Worm (Caenorhabditis elegans) whole organism, L4 larva: ENCODE data around the gene nspb-11.
A peak's percentile ranks its signal among the peaks of the same experiment; 100 is the strongest.

ENCODE experiments used
- R02D3.7 ChIP-seq: fragments of 150-350 bp; sonication (generic microtip); optimal IDR thresholded peaks from 3 replicates; lab custom pipeline; 2014; ENCODE audit warnings: missing biosample characterization, missing genetic modification characterization
- T20F7.1 ChIP-seq: fragments of 200-800 bp; sonication (Bioruptor generic); optimal IDR thresholded peaks from 2 replicates; lab custom pipeline; 2018; ENCODE audit warnings: mild to moderate bottlenecking, missing genetic modification characterization, missing compliant biosample characterization
- Y48G9A.11 ChIP-seq: fragments of 200-800 bp; sonication (Bioruptor generic); IDR thresholded peaks from 2 replicates; pipeline ENCODE4 v1.3.6; 2022; ENCODE audit warnings: missing genetic modification reagents, missing genetic modification characterization, missing compliant biosample characterization
- Y5F2A.4 ChIP-seq: fragments of 200-800 bp; sonication (Bioruptor generic); optimal IDR thresholded peaks from 2 replicates; lab custom pipeline; 2018; ENCODE audit warnings: mild to moderate bottlenecking, missing genetic modification characterization, missing compliant biosample characterization
- ZK337.2 ChIP-seq: fragments of 200-800 bp; sonication (Bioruptor generic); IDR thresholded peaks from 2 replicates; pipeline ENCODE4 v1.3.6; 2022; ENCODE audit warnings: missing genetic modification reagents, missing genetic modification characterization, missing compliant biosample characterization
- aly-2 ChIP-seq: sonication (generic microtip); optimal IDR thresholded peaks from 2 replicates; lab custom pipeline; 2018; ENCODE audit warnings: missing biosample characterization, missing genetic modification characterization
- arid-1 ChIP-seq: fragments of 200-800 bp; sonication (Bioruptor generic); conservative IDR thresholded peaks from 2 replicates; pipeline ENCODE4 v1.3.6; 2022; ENCODE audit warnings: missing genetic modification reagents, missing genetic modification characterization, missing compliant biosample characterization
- attf-4 ChIP-seq: sonication (generic microtip); optimal IDR thresholded peaks from 3 replicates; lab custom pipeline; 2017; ENCODE audit warnings: missing biosample characterization, missing genetic modification characterization
- ceh-20 ChIP-seq: fragments of 200-800 bp; sonication (Bioruptor generic); IDR thresholded peaks from 2 replicates; pipeline ENCODE4 v1.3.6; 2022; ENCODE audit warnings: missing genetic modification reagents, missing genetic modification characterization, missing compliant biosample characterization
- ceh-62 ChIP-seq: sonication (generic microtip); optimal IDR thresholded peaks from 2 replicates; lab custom pipeline; 2017; ENCODE audit warnings: missing biosample characterization, missing genetic modification characterization
- ces-1 ChIP-seq: fragments of 150-350 bp; sonication (generic microtip); optimal IDR thresholded peaks from 4 replicates; lab custom pipeline; 2014; ENCODE audit warnings: missing biosample characterization, missing genetic modification reagents, missing genetic modification characterization
- daf-12 ChIP-seq: fragments of 150-350 bp; optimal IDR thresholded peaks from 2 replicates; lab custom pipeline; 2014; ENCODE audit warnings: missing biosample characterization, missing genetic modification reagents, missing genetic modification characterization
- daf-8 ChIP-seq: fragments of 200-800 bp; sonication (Bioruptor generic); IDR thresholded peaks from 2 replicates; pipeline ENCODE4 v1.3.6; 2022; ENCODE audit warnings: missing genetic modification characterization, missing compliant biosample characterization
- dmd-6 ChIP-seq: fragments of 200-800 bp; sonication (Bioruptor generic); IDR thresholded peaks from 2 replicates; pipeline ENCODE4 v1.3.6; 2022; ENCODE audit warnings: missing genetic modification reagents, missing genetic modification characterization, missing compliant biosample characterization
- dmd-8 ChIP-seq: fragments of 200-800 bp; sonication (Bioruptor generic); IDR thresholded peaks from 2 replicates; pipeline ENCODE4 v1.3.6; 2022; ENCODE audit warnings: missing genetic modification characterization, missing compliant biosample characterization
- dpl-1 ChIP-seq: fragments of 150-350 bp; optimal IDR thresholded peaks from 2 replicates; lab custom pipeline; 2014; ENCODE audit warnings: missing biosample characterization, missing genetic modification reagents, missing genetic modification characterization
- hlh-11 ChIP-seq: fragments of 200-800 bp; sonication (Bioruptor generic); optimal IDR thresholded peaks from 2 replicates; lab custom pipeline; 2018; ENCODE audit warnings: mild to moderate bottlenecking, missing genetic modification characterization, missing compliant biosample characterization
- hmg-1.1 ChIP-seq: fragments of 200-800 bp; sonication (Bioruptor generic); IDR thresholded peaks from 2 replicates; pipeline ENCODE4 v1.3.6; 2022; ENCODE audit warnings: missing genetic modification reagents, missing genetic modification characterization, missing compliant biosample characterization
- lin-1 ChIP-seq: fragments of 200-800 bp; sonication (Bioruptor generic); IDR thresholded peaks from 2 replicates; pipeline ENCODE4 v1.3.6; 2022; ENCODE audit warnings: missing genetic modification reagents, missing genetic modification characterization, missing compliant biosample characterization
- lin-39 ChIP-seq: fragments of 150-350 bp; optimal IDR thresholded peaks from 2 replicates; lab custom pipeline; 2014; ENCODE audit warnings: missing biosample characterization, missing genetic modification reagents, missing genetic modification characterization
- lir-3 ChIP-seq: sonication (generic microtip); optimal IDR thresholded peaks from 2 replicates; lab custom pipeline; 2016; ENCODE audit warnings: mild to moderate bottlenecking, missing genetic modification characterization, missing compliant biosample characterization
- madf-5 ChIP-seq, 2 experiments: fragments of 200-800 bp; sonication (Bioruptor generic); IDR thresholded peaks; 2 replicates each; pipeline ENCODE4 v1.3.6; 2022; ENCODE audit warnings: missing compliant biosample characterization in 2 of 2, missing genetic modification characterization in 2 of 2
- mdl-1 ChIP-seq, 2 experiments: fragments of 150-350 bp in 1 of 2; sonication (generic microtip) in 1 of 2; optimal IDR thresholded peaks; 2 replicates each; lab custom pipeline; 2014 to 2017; ENCODE audit warnings: missing biosample characterization in 2 of 2, missing genetic modification characterization in 2 of 2
- mep-1 ChIP-seq: fragments of 150-350 bp; sonication (generic microtip); optimal IDR thresholded peaks from 3 replicates; lab custom pipeline; 2014; ENCODE audit warnings: missing biosample characterization, missing genetic modification characterization
- mes-2 ChIP-seq: sonication (generic microtip); optimal IDR thresholded peaks from 2 replicates; lab custom pipeline; 2016; ENCODE audit warnings: missing genotype, mild to moderate bottlenecking, missing genetic modification characterization, missing compliant biosample characterization; ENCODE audit not compliant: poor library complexity, severe bottlenecking
- mxl-3 ChIP-seq: fragments of 200-800 bp; sonication (Bioruptor generic); optimal IDR thresholded peaks from 2 replicates; lab custom pipeline; 2018; ENCODE audit warnings: mild to moderate bottlenecking, missing genetic modification characterization, missing compliant biosample characterization
- nhr-10 ChIP-seq: fragments of 150-350 bp; optimal IDR thresholded peaks from 2 replicates; lab custom pipeline; 2014; ENCODE audit warnings: missing biosample characterization, missing genetic modification characterization
- nhr-28 ChIP-seq: fragments of 150-350 bp; optimal IDR thresholded peaks from 2 replicates; lab custom pipeline; 2014; ENCODE audit warnings: missing biosample characterization, missing genetic modification characterization
- nhr-48 ChIP-seq: sonication (generic microtip); optimal IDR thresholded peaks from 2 replicates; lab custom pipeline; 2016; ENCODE audit warnings: mild to moderate bottlenecking, missing genetic modification characterization, missing compliant biosample characterization
- nhr-6 ChIP-seq: fragments of 150-350 bp; optimal IDR thresholded peaks from 2 replicates; lab custom pipeline; 2014; ENCODE audit warnings: missing biosample characterization, missing genetic modification characterization
- pha-4 ChIP-seq, 2 experiments: fragments of 150-350 bp in 1 of 2; fragments of 200-800 bp in 1 of 2; sonication (Bioruptor generic) in 1 of 2; IDR thresholded peaks in 1 of 2; optimal IDR thresholded peaks in 1 of 2; 2 replicates each; pipeline versions ENCODE4 v1.3.6 to Lab custom; 2014 to 2022; ENCODE audit warnings: missing genetic modification characterization in 2 of 2, missing genetic modification reagents in 2 of 2, missing biosample characterization in 1 of 2, missing compliant biosample characterization in 1 of 2
- pqm-1 ChIP-seq: sonication (generic microtip); optimal IDR thresholded peaks from 2 replicates; lab custom pipeline; 2017; ENCODE audit warnings: missing biosample characterization, missing genetic modification characterization
- rbr-2 ChIP-seq: sonication (generic microtip); optimal IDR thresholded peaks from 2 replicates; lab custom pipeline; 2016; ENCODE audit warnings: missing genotype, missing genetic modification characterization, missing compliant biosample characterization
- snpc-1.2 ChIP-seq: fragments of 200-800 bp; sonication (Bioruptor generic); IDR thresholded peaks from 2 replicates; pipeline ENCODE4 v1.3.6; 2022; ENCODE audit warnings: missing genetic modification reagents, missing genetic modification characterization, missing compliant biosample characterization
- tag-97 ChIP-seq: fragments of 200-800 bp; sonication (Bioruptor generic); IDR thresholded peaks from 2 replicates; pipeline ENCODE4 v1.3.6; 2022; ENCODE audit warnings: missing genetic modification characterization, missing compliant biosample characterization
- unc-130 ChIP-seq: sonication (generic microtip); optimal IDR thresholded peaks from 2 replicates; lab custom pipeline; 2016; ENCODE audit warnings: missing genetic modification reagents, missing genetic modification characterization, missing compliant biosample characterization
- unc-62 ChIP-seq, 3 experiments: fragments of 150-350 bp in 1 of 3; sonication (generic microtip); optimal IDR thresholded peaks in 2 of 3; peaks in 1 of 3; 1 replicate in 1 of 3; 2 replicates in 2 of 3; lab custom pipeline; 2014 to 2017; ENCODE audit warnings: missing biosample characterization in 3 of 3, missing genetic modification characterization in 3 of 3, missing genetic modification reagents in 3 of 3, missing genotype in 1 of 3
- zag-1 ChIP-seq: fragments of 150-350 bp; optimal IDR thresholded peaks from 2 replicates; lab custom pipeline; 2014; ENCODE audit warnings: missing biosample characterization, missing genetic modification characterization
- zfp-2 ChIP-seq: sonication (generic microtip); optimal IDR thresholded peaks from 2 replicates; lab custom pipeline; 2016; ENCODE audit warnings: mild to moderate bottlenecking, missing genetic modification characterization, missing compliant biosample characterization

Gene nspb-11

ce11 chrII:12897361-12897760 lies 9.8 kb upstream of the nspb-11 start (continued):
- TF ChIP-seq hmg-1.1 (GFP tag; lab: Robert Waterston, UW) (no peak), Y5F2A.4 (GFP tag; lab: Kevin White, UChicago) (no peak), nhr-10 (tag; lab: Kevin White, UChicago) (no peak)

- TF ChIP-seq daf-12 (tag; lab: Kevin White, UChicago) (no peak), tag-97 (GFP tag; lab: Robert Waterston, UW) (no peak), dmd-8 (GFP tag; lab: Robert Waterston, UW) (no peak), ZK337.2 (GFP tag; lab: Robert Waterston, UW) (no peak), nhr-48 (tag; lab: Kevin White, UChicago) (no peak), pha-4 (GFP tag; IDR thresholded peaks at IDR 0.05; lab: Robert Waterston, UW) (no peak), pha-4 (tag; optimal IDR thresholded peaks at IDR 0.05; lab: Kevin White, UChicago) (no peak), ceh-62 (tag; lab: Kevin White, UChicago) (no peak)
Measured at ce11 chrII:12897942-12898341, 9.2 kb upstream of the nspb-11 start, which contains the start of gene clec-64. clec-64 (plus strand) TSS chrII:12898242.

DNA sequence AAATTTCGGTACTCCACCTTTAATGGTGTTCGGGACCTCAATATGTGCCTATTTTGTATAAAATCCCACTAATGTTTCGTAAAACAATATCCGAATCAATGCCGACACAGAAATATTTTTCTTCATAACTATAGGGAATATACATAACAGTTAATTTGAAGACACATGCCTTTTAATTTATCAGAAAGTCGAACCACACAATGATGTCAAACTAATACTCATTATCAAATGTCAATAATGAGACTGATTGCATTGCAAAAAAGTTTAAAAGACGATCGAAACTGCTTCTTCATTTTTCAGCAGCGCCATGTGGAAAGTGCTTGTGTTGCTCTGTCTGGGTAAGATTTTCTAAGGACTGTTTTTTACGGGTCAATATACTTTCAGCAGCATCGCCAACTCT lies 6.1 kb upstream of the nspb-11 start, which contains the start of gene clec-65:
TSS of gene clec-65 (plus strand) at position 301 of the 400 bp plus-strand sequence.
- TF ChIP-seq hlh-11 (tag; lab: Kevin White, UChicago) (peak; percentile 2), dmd-6 (GFP tag; lab: Robert Waterston, UW) (peak; percentile 12; the same call in 1 of the 2 replicates), R02D3.7 (tag; lab: Kevin White, UChicago) (no peak), snpc-1.2 (GFP tag; lab: Robert Waterston, UW) (no peak), T20F7.1 (GFP tag; lab: Kevin White, UChicago) (no peak), ceh-62 (tag; lab: Kevin White, UChicago) (no peak), rbr-2 (no peak), nhr-28 (tag; lab: Kevin White, UChicago) (peak; percentile 39), ces-1 (no peak), aly-2 (tag; lab: Kevin White, UChicago) (no peak), mep-1 (tag; lab: Kevin White, UChicago) (no peak), mes-2 (no peak), pqm-1 (tag; lab: Kevin White, UChicago) (peak; percentile 47), zag-1 (tag; lab: Kevin White, UChicago) (no peak), madf-5 (GFP tag; IDR thresholded peaks at IDR 0.05; lab: Robert Waterston, UW) (no peak), ceh-20 (GFP tag; lab: Robert Waterston, UW) (no peak), zfp-2 (tag; lab: Kevin White, UChicago) (no peak), mdl-1 (tag; optimal IDR thresholded peaks at IDR 0.05; lab: Kevin White, UChicago) (no peak), unc-130 (GFP tag; lab: Kevin White, UChicago) (no peak), lin-1 (GFP tag; lab: Robert Waterston, UW) (no peak), mxl-3 (no peak), unc-62 (GFP tag; optimal IDR thresholded peaks at IDR 0.05 in 1 of 2; lab: Kevin White, UChicago) (no peak), unc-62 (tag; optimal IDR thresholded peaks at IDR 0.05; lab: Kevin White, UChicago) (no peak), dpl-1 (GFP tag; lab: Kevin White, UChicago) (no peak)

DNA sequence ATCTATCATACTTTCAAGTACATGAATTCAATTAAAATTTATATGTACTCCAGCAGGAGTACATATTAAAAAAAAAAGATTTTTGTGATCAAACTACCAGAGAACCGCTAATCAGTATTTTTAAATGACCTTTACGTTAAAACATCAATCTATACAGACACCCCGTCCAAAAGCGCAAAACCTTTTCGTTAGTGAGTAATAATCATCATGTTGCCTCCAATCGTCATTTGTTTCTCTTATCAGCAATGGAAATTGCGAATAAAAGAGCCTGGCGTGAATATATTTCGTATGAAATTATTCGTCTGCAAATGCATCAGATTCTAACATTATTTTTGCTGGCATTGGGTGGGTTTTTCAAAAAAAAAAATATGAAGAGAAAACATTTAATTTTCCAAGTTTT lies 3.0 kb upstream of the nspb-11 start, which contains the start of gene clec-66:
TSS of gene clec-66 (plus strand) at position 225 of the 400 bp plus-strand sequence.
- TF ChIP-seq nhr-6 (tag; lab: Kevin White, UChicago) (peak; percentile 30), unc-62 (GFP tag; optimal IDR thresholded peaks at IDR 0.05 in 1 of 2; lab: Kevin White, UChicago) (no peak), unc-62 (tag; optimal IDR thresholded peaks at IDR 0.05; lab: Kevin White, UChicago) (no peak), Y48G9A.11 (no peak), attf-4 (tag; lab: Kevin White, UChicago) (no peak), arid-1 (GFP tag; lab: Robert Waterston, UW) (no peak), dmd-6 (GFP tag; lab: Robert Waterston, UW) (peak; percentile 47; the same call in 1 of the 2 replicates), pqm-1 (tag; lab: Kevin White, UChicago) (peak; percentile 67), lin-39 (tag; lab: Kevin White, UChicago) (no peak), unc-130 (GFP tag; lab: Kevin White, UChicago) (no peak), lir-3 (tag; lab: Kevin White, UChicago) (no peak), daf-8 (GFP tag; lab: Robert Waterston, UW) (no peak)
- TF ChIP-seq, all 104 proteins: peak for 3
